Fruit fly (Drosophila melanogaster) whole organism, embryonic: ENCODE measurements around the gene dnc.

Source experiments
- Abd-B ChIP-seq: fragments of 200-800 bp; sonication (Bioruptor generic); optimal IDR thresholded peaks from 2 replicates; lab custom pipeline; 2018; ENCODE audit warnings: missing biosample characterization, mild to moderate bottlenecking, missing genetic modification characterization, moderate library complexity
- BEAF-32 ChIP-seq: fragments of 200-800 bp; sonication (Bioruptor generic); optimal IDR thresholded peaks from 3 replicates; lab custom pipeline; 2017; ENCODE audit warnings: missing biosample characterization, missing genetic modification characterization, mild to moderate bottlenecking, moderate library complexity, missing genetic modification reagents
- CG1024 ChIP-seq: fragments of 200-800 bp; sonication (Bioruptor generic); IDR thresholded peaks from 2 replicates; pipeline ENCODE4 v1.3.6; 2022; ENCODE audit warnings: missing biosample characterization, missing genetic modification characterization
- CG10267 ChIP-seq: fragments of 200-800 bp; sonication (Bioruptor generic); optimal IDR thresholded peaks from 2 replicates; lab custom pipeline; 2018; ENCODE audit warnings: missing biosample characterization, mild to moderate bottlenecking, missing genetic modification characterization, moderate library complexity
- CG10654 ChIP-seq: fragments of 200-800 bp; sonication (Bioruptor generic); optimal IDR thresholded peaks from 2 replicates; lab custom pipeline; 2016; ENCODE audit warnings: missing biosample characterization, missing genetic modification characterization
- CG10979 ChIP-seq: fragments of 200-800 bp; sonication (Bioruptor generic); optimal IDR thresholded peaks from 2 replicates; lab custom pipeline; 2018; ENCODE audit warnings: missing biosample characterization, mild to moderate bottlenecking, missing genetic modification characterization, moderate library complexity
- CG11398 ChIP-seq: fragments of 200-800 bp; sonication (Bioruptor generic); optimal IDR thresholded peaks from 2 replicates; lab custom pipeline; 2016; ENCODE audit warnings: missing biosample characterization, missing genetic modification characterization
- CG11695 ChIP-seq: fragments of 200-800 bp; sonication (Bioruptor generic); IDR thresholded peaks from 3 replicates; pipeline ENCODE4 v1.3.6; 2022; ENCODE audit warnings: missing biosample characterization, missing genetic modification characterization
- CG14050 ChIP-seq: fragments of 200-800 bp; sonication (Bioruptor generic); IDR thresholded peaks from 3 replicates; pipeline ENCODE4 v1.3.6; 2022; ENCODE audit warnings: missing biosample characterization, missing genetic modification characterization
- CG14710 ChIP-seq: fragments of 200-800 bp; sonication (Bioruptor generic); optimal IDR thresholded peaks from 3 replicates; lab custom pipeline; 2019; ENCODE audit warnings: missing biosample characterization, mild to moderate bottlenecking, missing genetic modification characterization, moderate library complexity
- CG1529 ChIP-seq: fragments of 200-800 bp; sonication (Bioruptor generic); optimal IDR thresholded peaks from 3 replicates; lab custom pipeline; 2018; ENCODE audit warnings: missing biosample characterization, missing genetic modification characterization
- CG17802 ChIP-seq: fragments of 200-800 bp; sonication (Bioruptor generic); optimal IDR thresholded peaks from 2 replicates; lab custom pipeline; 2018; ENCODE audit warnings: missing biosample characterization, mild to moderate bottlenecking, missing genetic modification characterization, moderate library complexity
- CG2678 ChIP-seq: fragments of 200-800 bp; sonication (Bioruptor generic); optimal IDR thresholded peaks from 3 replicates; lab custom pipeline; 2019; ENCODE audit warnings: missing biosample characterization, mild to moderate bottlenecking, missing genetic modification characterization, moderate library complexity
- CG3065 ChIP-seq: fragments of 200-800 bp; sonication (Bioruptor generic); optimal IDR thresholded peaks from 2 replicates; lab custom pipeline; 2016; ENCODE audit warnings: missing biosample characterization, missing genetic modification characterization
- CG32772 ChIP-seq: fragments of 200-800 bp; sonication (Bioruptor generic); IDR thresholded peaks from 2 replicates; pipeline ENCODE4 v1.3.6; 2022; ENCODE audit warnings: missing biosample characterization, missing genetic modification characterization
- CG4820 ChIP-seq: fragments of 200-800 bp; sonication (Bioruptor generic); optimal IDR thresholded peaks from 3 replicates; lab custom pipeline; 2016; ENCODE audit warnings: missing biosample characterization, missing genetic modification characterization
- CG5245 ChIP-seq: fragments of 200-800 bp; sonication (Bioruptor generic); optimal IDR thresholded peaks from 3 replicates; lab custom pipeline; 2016; ENCODE audit warnings: missing biosample characterization, missing genetic modification characterization
- CG5953 ChIP-seq: fragments of 200-800 bp; sonication (Bioruptor generic); IDR thresholded peaks from 2 replicates; pipeline ENCODE4 v1.3.6; 2022; ENCODE audit warnings: missing biosample characterization, missing genetic modification characterization
- CG6654 ChIP-seq: fragments of 200-800 bp; sonication (Bioruptor generic); optimal IDR thresholded peaks from 2 replicates; lab custom pipeline; 2017; ENCODE audit warnings: missing biosample characterization, mild to moderate bottlenecking, missing genetic modification characterization
- CG8944 ChIP-seq: fragments of 200-800 bp; sonication (Bioruptor generic); optimal IDR thresholded peaks from 3 replicates; lab custom pipeline; 2016; ENCODE audit warnings: missing biosample characterization, missing genetic modification characterization
- Deaf1 ChIP-seq: fragments of 200-800 bp; optimal IDR thresholded peaks from 3 replicates; lab custom pipeline; 2019; ENCODE audit warnings: missing biosample characterization, mild to moderate bottlenecking, missing genetic modification characterization, moderate library complexity
- Dfd ChIP-seq, 2 experiments: fragments of >200 bp; optimal IDR thresholded peaks; 2 replicates each; lab custom pipeline; 2017; ENCODE audit warnings: missing biosample characterization in 2 of 2, missing genetic modification characterization in 2 of 2
- Doc3 ChIP-seq: fragments of 200-800 bp; sonication (Bioruptor generic); IDR thresholded peaks from 3 replicates; pipeline ENCODE4 v1.3.6; 2022; ENCODE audit warnings: missing biosample characterization, missing genetic modification characterization; ENCODE audit not compliant: partially characterized antibody
- E2f1 ChIP-seq: fragments of 200-800 bp; sonication (Bioruptor generic); IDR thresholded peaks from 2 replicates; pipeline ENCODE4 v1.3.6; 2022; ENCODE audit warnings: missing biosample characterization, missing genetic modification characterization
- ERR ChIP-seq: fragments of 200-800 bp; sonication (Bioruptor generic); optimal IDR thresholded peaks from 2 replicates; lab custom pipeline; 2016; ENCODE audit warnings: missing biosample characterization, missing genetic modification characterization
- Ets65A ChIP-seq: fragments of 200-800 bp; sonication (Bioruptor generic); peaks from one replicate; lab custom pipeline; 2016; ENCODE audit warnings: missing biosample characterization, missing genetic modification characterization
- Gug ChIP-seq: fragments of 200-800 bp; sonication (Bioruptor generic); IDR thresholded peaks from 4 replicates; pipeline ENCODE4 v1.3.6; 2022; ENCODE audit warnings: missing biosample characterization, missing genetic modification characterization
- H15 ChIP-seq: fragments of 200-800 bp; sonication (Bioruptor generic); IDR thresholded peaks from 3 replicates; pipeline ENCODE4 v1.3.6; 2022; ENCODE audit warnings: missing biosample characterization, missing genetic modification characterization
- Hand ChIP-seq: fragments of 200-800 bp; sonication (Bioruptor generic); optimal IDR thresholded peaks from 2 replicates; lab custom pipeline; 2017; ENCODE audit warnings: mild to moderate bottlenecking, missing biosample characterization, missing genetic modification reagents, missing genetic modification characterization
- Nf-YA ChIP-seq: fragments of 200-800 bp; sonication (Bioruptor generic); IDR thresholded peaks from 2 replicates; pipeline ENCODE4 v1.3.6; 2022; ENCODE audit warnings: missing biosample characterization, missing genetic modification characterization
- Nf-YB ChIP-seq: fragments of 200-800 bp; sonication (Bioruptor generic); optimal IDR thresholded peaks from 3 replicates; lab custom pipeline; 2019; ENCODE audit warnings: missing biosample characterization, mild to moderate bottlenecking, missing genetic modification characterization, moderate library complexity
- amos ChIP-seq: fragments of 200-800 bp; sonication (Bioruptor generic); IDR thresholded peaks from 2 replicates; pipeline ENCODE4 v1.3.6; 2022; ENCODE audit warnings: missing biosample characterization, missing genetic modification characterization; ENCODE audit not compliant: partially characterized antibody
- bab2 ChIP-seq: fragments of 200-800 bp; sonication (Bioruptor generic); optimal IDR thresholded peaks from 2 replicates; lab custom pipeline; 2016; ENCODE audit warnings: missing biosample characterization, missing genetic modification characterization
- bbx ChIP-seq: fragments of 200-800 bp; sonication (Bioruptor generic); IDR thresholded peaks from 2 replicates; pipeline ENCODE4 v1.3.6; 2022; ENCODE audit warnings: missing biosample characterization, missing genetic modification characterization; ENCODE audit not compliant: partially characterized antibody
- crol ChIP-seq: fragments of 200-800 bp; sonication (Bioruptor generic); IDR thresholded peaks from 2 replicates; pipeline ENCODE4 v1.3.6; 2022; ENCODE audit warnings: missing biosample characterization, missing genetic modification characterization
- dm ChIP-seq: fragments of 200-800 bp; sonication (Bioruptor generic); optimal IDR thresholded peaks from 3 replicates; lab custom pipeline; 2016; ENCODE audit warnings: missing biosample characterization, missing genetic modification characterization
- fd102C ChIP-seq: fragments of 200-800 bp; sonication (Bioruptor generic); optimal IDR thresholded peaks from 2 replicates; lab custom pipeline; 2018; ENCODE audit warnings: missing biosample characterization, mild to moderate bottlenecking, missing genetic modification characterization, moderate library complexity
- fru ChIP-seq: fragments of >200 bp; optimal IDR thresholded peaks from 2 replicates; lab custom pipeline; 2017
- grn ChIP-seq: fragments of 200-800 bp; sonication (Bioruptor generic); optimal IDR thresholded peaks from 3 replicates; lab custom pipeline; 2017; ENCODE audit warnings: missing biosample characterization, missing genetic modification characterization
- gsb-n ChIP-seq: fragments of 200-800 bp; sonication (Bioruptor generic); optimal IDR thresholded peaks from 3 replicates; lab custom pipeline; 2018; ENCODE audit warnings: missing biosample characterization, mild to moderate bottlenecking, missing genetic modification characterization
- gt ChIP-seq: fragments of 200-800 bp; sonication (Bioruptor generic); IDR thresholded peaks from 2 replicates; pipeline ENCODE4 v1.3.6; 2022; ENCODE audit warnings: missing biosample characterization, missing genetic modification characterization
- kah ChIP-seq: fragments of 200-800 bp; sonication (Bioruptor generic); optimal IDR thresholded peaks from 2 replicates; lab custom pipeline; 2018; ENCODE audit warnings: missing biosample characterization, mild to moderate bottlenecking, missing genetic modification characterization
- nerfin-1 ChIP-seq: fragments of 200-800 bp; sonication (Bioruptor generic); optimal IDR thresholded peaks from 3 replicates; lab custom pipeline; 2019; ENCODE audit warnings: missing biosample characterization, mild to moderate bottlenecking, missing genetic modification characterization, moderate library complexity
- nom ChIP-seq: fragments of 200-800 bp; sonication (Bioruptor generic); optimal IDR thresholded peaks from 2 replicates; lab custom pipeline; 2017; ENCODE audit warnings: missing biosample characterization, missing genetic modification characterization, mild to moderate bottlenecking, moderate library complexity, missing genetic modification reagents
- pb ChIP-seq: fragments of 200-800 bp; sonication (Bioruptor generic); optimal IDR thresholded peaks from 3 replicates; lab custom pipeline; 2016; ENCODE audit warnings: missing biosample characterization, missing genetic modification characterization
- rib ChIP-seq: fragments of 200-800 bp; sonication (Bioruptor generic); IDR thresholded peaks from 2 replicates; pipeline ENCODE4 v1.3.6; 2022; ENCODE audit warnings: missing biosample characterization, missing genetic modification characterization
- so ChIP-seq: fragments of 200-800 bp; sonication (Bioruptor generic); IDR thresholded peaks from 3 replicates; pipeline ENCODE4 v1.3.6; 2022; ENCODE audit warnings: missing biosample characterization, missing genetic modification characterization
- wek ChIP-seq: fragments of 200-800 bp; sonication (Bioruptor generic); optimal IDR thresholded peaks from 3 replicates; lab custom pipeline; 2018; ENCODE audit warnings: missing biosample characterization, mild to moderate bottlenecking, missing genetic modification characterization, moderate library complexity
- yki ChIP-seq: fragments of >200 bp; optimal IDR thresholded peaks from 3 replicates; lab custom pipeline; 2018
- zen ChIP-seq: fragments of 200-800 bp; sonication (Bioruptor generic); optimal IDR thresholded peaks from 3 replicates; lab custom pipeline; 2018; ENCODE audit warnings: missing biosample characterization, mild to moderate bottlenecking, missing genetic modification characterization, moderate library complexity

Gene dnc

dm6 chrX:3255569-3256309 is 79.5 kb downstream of the dnc start (continued):
- TF ChIP-seq Nf-YA (GFP tag; lab: Robert Waterston, UW) (peak; percentile 85), gt (peak; percentile 54; the same call in 1 of the 2 replicates), CG17802 (tag; lab: Kevin White, UChicago) (peak; percentile 71), CG10979 (tag; lab: Kevin White, UChicago) (peak; percentile 91), kah (peak; percentile 88), CG1024 (peak; percentile 75), CG10267 (peak; percentile 86), CG32772 (GFP tag; lab: Robert Waterston, UW) (peak; percentile 90), CG5245 (peak; percentile 90), so (peak; percentile 93), CG10654 (GFP tag; lab: Kevin White, UChicago) (peak; percentile 94), rib (peak; percentile 90), Ets65A (GFP tag; lab: Kevin White, UChicago) (peak; percentile 96), gsb-n (tag; lab: Kevin White, UChicago) (peak; percentile 86), ERR (GFP tag; lab: Kevin White, UChicago) (peak; percentile 79), crol (GFP tag; lab: Robert Waterston, UW) (no peak), CG1529 (GFP tag; lab: Kevin White, UChicago) (peak; percentile 91), bbx (GFP tag; lab: Robert Waterston, UW) (no peak; the same call in 1 of the 2 replicates), Abd-B (GFP tag; lab: Kevin White, UChicago) (peak; percentile 87), pb (GFP tag; lab: Kevin White, UChicago) (peak; percentile 87), BEAF-32 (GFP tag; lab: Kevin White, UChicago) (no peak), nerfin-1 (tag; lab: Kevin White, UChicago) (peak; percentile 91), Gug (GFP tag; lab: Robert Waterston, UW) (peak; percentile 82), nom (GFP tag; lab: Kevin White, UChicago) (peak; percentile 70), CG14050 (GFP tag; lab: Robert Waterston, UW) (peak; percentile 87), Dfd (GFP tag; optimal IDR thresholded peaks at IDR 0.05; lab: Kevin White, UChicago) (peak in 1 of 2 experiments; percentile 72), dm (GFP tag; lab: Kevin White, UChicago) (peak; percentile 87), Nf-YB (GFP tag; lab: Kevin White, UChicago) (peak; percentile 81), wek (GFP tag; lab: Kevin White, UChicago) (peak; percentile 51), Hand (GFP tag; lab: Kevin White, UChicago) (peak; percentile 96), CG11695 (peak; percentile 96), zen (tag; lab: Kevin White, UChicago) (no peak), CG3065 (peak; percentile 82), amos (GFP tag; lab: Robert Waterston, UW) (peak; percentile 31; the same call in 1 of the 2 replicates), CG14710 (tag; lab: Kevin White, UChicago) (peak; percentile 85), Doc3 (no peak), CG2678 (peak; percentile 98), grn (peak; percentile 18), CG4820 (peak; percentile 93), CG11398 (GFP tag; lab: Kevin White, UChicago) (peak; percentile 91), Deaf1 (tag; lab: Kevin White, UChicago) (peak; percentile 69), yki (lab: Kevin White, UChicago) (no peak), fru (lab: Kevin White, UChicago) (no peak), CG8944 (peak; percentile 87), bab2 (GFP tag; lab: Kevin White, UChicago) (peak; percentile 95), CG5953 (GFP tag; lab: Robert Waterston, UW) (peak; percentile 84), CG6654 (GFP tag; lab: Kevin White, UChicago) (peak; percentile 90), E2f1 (GFP tag; lab: Robert Waterston, UW) (peak; percentile 91), H15 (GFP tag; lab: Robert Waterston, UW) (peak; percentile 87), fd102C (GFP tag; lab: Kevin White, UChicago) (no peak)
